Worm (Caenorhabditis elegans) whole organism, L2 larva: Measurements from ENCODE around the gene cey-1.

Source experiments
- ama-1 ChIP-seq: fragments of 150-350 bp; optimal IDR thresholded peaks from 2 replicates; lab custom pipeline; 2018; ENCODE audit warnings: inconsistent platforms
- blmp-1 ChIP-seq: sonication (generic microtip); optimal IDR thresholded peaks from 2 replicates; lab custom pipeline; 2017; ENCODE audit warnings: missing genetic modification characterization, mild to moderate bottlenecking, missing compliant biosample characterization, antibody characterized with exemption, moderate library complexity; ENCODE audit not compliant: insufficient read depth
- nhr-237 ChIP-seq: fragments of 150-350 bp; optimal IDR thresholded peaks from 2 replicates; lab custom pipeline; 2014; ENCODE audit warnings: missing biosample characterization, missing genetic modification characterization
- nhr-6 ChIP-seq: fragments of 150-350 bp; optimal IDR thresholded peaks from 2 replicates; lab custom pipeline; 2014; ENCODE audit warnings: missing biosample characterization, missing genetic modification characterization
- unc-39 ChIP-seq: fragments of 150-350 bp; optimal IDR thresholded peaks from 2 replicates; lab custom pipeline; 2014; ENCODE audit warnings: missing biosample characterization, missing genetic modification characterization
- unc-62 ChIP-seq: fragments of 150-350 bp; optimal IDR thresholded peaks from 2 replicates; lab custom pipeline; 2014; ENCODE audit warnings: missing biosample characterization, missing genetic modification reagents, missing genetic modification characterization

DNA sequence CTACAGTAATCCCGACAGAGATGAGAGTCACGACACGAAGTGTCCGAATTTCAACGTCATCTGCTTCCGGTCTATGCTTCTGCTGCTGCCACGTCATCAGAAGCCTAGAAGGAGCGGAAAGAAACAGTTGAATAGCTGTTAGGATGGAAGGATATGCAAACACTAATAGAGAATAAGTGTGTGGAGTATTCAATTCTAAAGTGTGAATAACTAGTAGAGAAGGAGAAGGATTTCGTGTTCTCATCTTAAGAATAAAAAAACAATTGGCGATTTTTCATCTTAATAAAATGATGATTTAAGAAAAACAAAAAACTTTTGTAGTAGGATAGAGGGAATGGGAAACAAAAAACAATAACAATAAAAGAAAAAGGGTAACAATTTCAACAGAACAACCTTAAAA is 4.9 kb upstream of the cey-1 start, which contains the start of gene col-83:
- TF ChIP-seq nhr-6 (tag; lab: Kevin White, UChicago) (no peak), nhr-237 (tag; lab: Kevin White, UChicago) (no peak), ama-1 (lab: Kevin White, UChicago) (no peak), blmp-1 (tag; lab: Kevin White, UChicago) (no peak), unc-62 (GFP tag; lab: Kevin White, UChicago) (no peak), unc-39 (no peak)
